Fruit fly (Drosophila melanogaster) whole organism, embryonic: Measurements from ENCODE around the gene Vm26Ab.

Source experiments
- B-H2 ChIP-seq: fragments of 200-800 bp; sonication (Bioruptor generic); optimal IDR thresholded peaks from 2 replicates; lab custom pipeline; 2018; ENCODE audit warnings: missing biosample characterization, mild to moderate bottlenecking, missing genetic modification characterization
- CG10267 ChIP-seq: fragments of 200-800 bp; sonication (Bioruptor generic); optimal IDR thresholded peaks from 2 replicates; lab custom pipeline; 2018; ENCODE audit warnings: missing biosample characterization, mild to moderate bottlenecking, missing genetic modification characterization, moderate library complexity
- CG10274 ChIP-seq: fragments of 200-800 bp; sonication (Bioruptor generic); optimal IDR thresholded peaks from 3 replicates; lab custom pipeline; 2017; ENCODE audit warnings: missing biosample characterization, mild to moderate bottlenecking, missing genetic modification characterization
- CG11247 ChIP-seq: fragments of 200-800 bp; sonication (Bioruptor generic); IDR thresholded peaks from 2 replicates; pipeline ENCODE4 v1.3.6; 2022; ENCODE audit warnings: missing biosample characterization, missing genetic modification characterization
- CG11695 ChIP-seq: fragments of 200-800 bp; sonication (Bioruptor generic); IDR thresholded peaks from 3 replicates; pipeline ENCODE4 v1.3.6; 2022; ENCODE audit warnings: missing biosample characterization, missing genetic modification characterization
- CG12104 ChIP-seq: fragments of 200-800 bp; sonication (Bioruptor generic); optimal IDR thresholded peaks from 3 replicates; lab custom pipeline; 2016; ENCODE audit warnings: missing biosample characterization, missing genetic modification characterization
- CG12769 ChIP-seq: fragments of 200-800 bp; sonication (Bioruptor generic); optimal IDR thresholded peaks from 2 replicates; lab custom pipeline; 2019; ENCODE audit warnings: missing biosample characterization, mild to moderate bottlenecking, missing genetic modification characterization, moderate library complexity
- CG13287 ChIP-seq: fragments of 200-800 bp; sonication (Bioruptor generic); IDR thresholded peaks from 2 replicates; pipeline ENCODE4 v1.3.6; 2022; ENCODE audit warnings: missing biosample characterization, missing genetic modification characterization; ENCODE audit not compliant: partially characterized antibody
- CG14710 ChIP-seq: fragments of 200-800 bp; sonication (Bioruptor generic); optimal IDR thresholded peaks from 3 replicates; lab custom pipeline; 2019; ENCODE audit warnings: missing biosample characterization, mild to moderate bottlenecking, missing genetic modification characterization, moderate library complexity
- CG14860 ChIP-seq: fragments of 200-800 bp; sonication (Bioruptor generic); IDR thresholded peaks from 3 replicates; pipeline ENCODE4 v1.3.6; 2022; ENCODE audit warnings: missing biosample characterization, missing genetic modification characterization; ENCODE audit not compliant: partially characterized antibody
- CG15011 ChIP-seq: fragments of 200-800 bp; sonication (Bioruptor generic); optimal IDR thresholded peaks from 3 replicates; lab custom pipeline; 2018; ENCODE audit warnings: missing biosample characterization, mild to moderate bottlenecking, missing genetic modification characterization
- CG1529 ChIP-seq: fragments of 200-800 bp; sonication (Bioruptor generic); optimal IDR thresholded peaks from 3 replicates; lab custom pipeline; 2018; ENCODE audit warnings: missing biosample characterization, missing genetic modification characterization
- CG17186 ChIP-seq: fragments of 200-800 bp; sonication (Bioruptor generic); optimal IDR thresholded peaks from 3 replicates; lab custom pipeline; 2017; ENCODE audit warnings: missing biosample characterization, missing genetic modification reagents, missing genetic modification characterization
- CG31365 ChIP-seq: fragments of 200-800 bp; sonication (Bioruptor generic); optimal IDR thresholded peaks from 2 replicates; lab custom pipeline; 2018; ENCODE audit warnings: missing biosample characterization, mild to moderate bottlenecking, missing genetic modification characterization
- CG32767 ChIP-seq: fragments of 200-800 bp; sonication (Bioruptor generic); IDR thresholded peaks from 2 replicates; pipeline ENCODE4 v1.3.6; 2022; ENCODE audit warnings: missing biosample characterization, missing genetic modification characterization
- CG34376 ChIP-seq: fragments of 200-800 bp; sonication (Bioruptor generic); optimal IDR thresholded peaks from 2 replicates; lab custom pipeline; 2018; ENCODE audit warnings: missing biosample characterization, mild to moderate bottlenecking, missing genetic modification characterization
- CG5245 ChIP-seq: fragments of 200-800 bp; sonication (Bioruptor generic); optimal IDR thresholded peaks from 3 replicates; lab custom pipeline; 2016; ENCODE audit warnings: missing biosample characterization, missing genetic modification characterization
- CG6175 ChIP-seq: fragments of 200-800 bp; sonication (Bioruptor generic); IDR thresholded peaks from 3 replicates; pipeline ENCODE4 v1.3.6; 2022; ENCODE audit warnings: missing biosample characterization, missing genetic modification characterization
- CG6272 ChIP-seq: fragments of 200-800 bp; sonication (Bioruptor generic); IDR thresholded peaks from 2 replicates; pipeline ENCODE4 v1.3.6; 2022; ENCODE audit warnings: missing biosample characterization, missing genetic modification characterization
- CG6654 ChIP-seq: fragments of 200-800 bp; sonication (Bioruptor generic); optimal IDR thresholded peaks from 2 replicates; lab custom pipeline; 2017; ENCODE audit warnings: missing biosample characterization, mild to moderate bottlenecking, missing genetic modification characterization
- Dbx ChIP-seq: fragments of 200-800 bp; sonication (Bioruptor generic); IDR thresholded peaks from 3 replicates; pipeline ENCODE4 v1.3.6; 2022; ENCODE audit warnings: missing biosample characterization, missing genetic modification characterization
- Dref ChIP-seq: fragments of 200-800 bp; sonication (Bioruptor generic); IDR thresholded peaks from 2 replicates; pipeline ENCODE4 v1.3.6; 2022; ENCODE audit warnings: missing biosample characterization, missing genetic modification characterization
- E2f1 ChIP-seq: fragments of 200-800 bp; sonication (Bioruptor generic); IDR thresholded peaks from 2 replicates; pipeline ENCODE4 v1.3.6; 2022; ENCODE audit warnings: missing biosample characterization, missing genetic modification characterization
- Gug ChIP-seq: fragments of 200-800 bp; sonication (Bioruptor generic); IDR thresholded peaks from 4 replicates; pipeline ENCODE4 v1.3.6; 2022; ENCODE audit warnings: missing biosample characterization, missing genetic modification characterization
- HLH3B ChIP-seq: fragments of 200-800 bp; sonication (Bioruptor generic); IDR thresholded peaks from 2 replicates; pipeline ENCODE4 v1.3.6; 2022; ENCODE audit warnings: missing biosample characterization, missing genetic modification characterization
- Hmx ChIP-seq: fragments of 200-800 bp; sonication (Bioruptor generic); optimal IDR thresholded peaks from 2 replicates; lab custom pipeline; 2016; ENCODE audit warnings: missing biosample characterization, missing genetic modification characterization
- Lim3 ChIP-seq: fragments of 200-800 bp; sonication (Bioruptor generic); IDR thresholded peaks from 2 replicates; pipeline ENCODE4 v1.3.6; 2022; ENCODE audit warnings: missing biosample characterization, missing genetic modification characterization
- Med ChIP-seq: fragments of 200-800 bp; sonication (Bioruptor generic); peaks from one replicate; lab custom pipeline; 2016; ENCODE audit warnings: missing biosample characterization, missing genetic modification characterization, mild to moderate bottlenecking, inconsistent platforms, moderate library complexity
- Side ChIP-seq: fragments of 200-800 bp; sonication (Bioruptor generic); optimal IDR thresholded peaks from 2 replicates; lab custom pipeline; 2016; ENCODE audit warnings: missing biosample characterization, missing genetic modification characterization
- Sox102F ChIP-seq: fragments of 200-800 bp; sonication (Bioruptor generic); optimal IDR thresholded peaks from 2 replicates; lab custom pipeline; 2018; ENCODE audit warnings: missing biosample characterization, mild to moderate bottlenecking, missing genetic modification characterization, moderate library complexity
- Tbp ChIP-seq: fragments of >200 bp; optimal IDR thresholded peaks from 2 replicates; lab custom pipeline; 2018; ENCODE audit warnings: missing biosample characterization, missing genetic modification characterization
- Usf ChIP-seq: fragments of 200-800 bp; sonication (Bioruptor generic); optimal IDR thresholded peaks from 2 replicates; lab custom pipeline; 2017; ENCODE audit warnings: missing genotype, missing biosample characterization, missing genetic modification characterization
- caup ChIP-seq: fragments of 200-800 bp; sonication (Bioruptor generic); optimal IDR thresholded peaks from 3 replicates; lab custom pipeline; 2017; ENCODE audit warnings: missing biosample characterization, mild to moderate bottlenecking, missing genetic modification characterization, moderate library complexity; ENCODE audit not compliant: severe bottlenecking
- crc ChIP-seq: fragments of 200-800 bp; sonication (Bioruptor generic); optimal IDR thresholded peaks from 2 replicates; lab custom pipeline; 2016; ENCODE audit warnings: missing biosample characterization, missing genetic modification characterization
- da ChIP-seq: fragments of 200-800 bp; sonication (Bioruptor generic); optimal IDR thresholded peaks from 2 replicates; lab custom pipeline; 2016; ENCODE audit warnings: missing biosample characterization, missing genetic modification characterization
- eve ChIP-seq, 2 experiments: fragments of >200 bp; optimal IDR thresholded peaks; 2 replicates each; lab custom pipeline; 2017; ENCODE audit warnings: missing biosample characterization in 2 of 2, missing genetic modification characterization in 2 of 2
- jigr1 ChIP-seq: fragments of 200-800 bp; sonication (Bioruptor generic); IDR thresholded peaks from 3 replicates; pipeline ENCODE4 v1.3.6; 2022; ENCODE audit warnings: missing biosample characterization, missing genetic modification characterization
- jumu ChIP-seq: fragments of 200-800 bp; sonication (Bioruptor generic); optimal IDR thresholded peaks from 3 replicates; lab custom pipeline; 2016; ENCODE audit warnings: missing biosample characterization, missing genetic modification characterization
- knrl ChIP-seq: fragments of 200-800 bp; sonication (Bioruptor generic); IDR thresholded peaks from 3 replicates; pipeline ENCODE4 v1.3.6; 2022; ENCODE audit warnings: missing biosample characterization, missing genetic modification characterization; ENCODE audit not compliant: partially characterized antibody
- lilli ChIP-seq: fragments of 200-800 bp; sonication (Bioruptor generic); optimal IDR thresholded peaks from 3 replicates; lab custom pipeline; 2016; ENCODE audit warnings: missing biosample characterization, missing genetic modification characterization
- lola ChIP-seq, 3 experiments: fragments of >200 bp in 2 of 3; fragments of 200-800 bp in 1 of 3; sonication (Bioruptor generic) in 1 of 3; optimal IDR thresholded peaks; 2 replicates each; lab custom pipeline; 2017 to 2019; ENCODE audit warnings: missing biosample characterization in 3 of 3, missing genetic modification characterization in 3 of 3, mild to moderate bottlenecking in 1 of 3, moderate library complexity in 1 of 3
- otp ChIP-seq: fragments of 200-800 bp; sonication (Bioruptor generic); IDR thresholded peaks from 3 replicates; pipeline ENCODE4, ENCODE4 v1.3.6; 2022; ENCODE audit warnings: missing biosample characterization, missing genetic modification characterization
- rib ChIP-seq: fragments of 200-800 bp; sonication (Bioruptor generic); IDR thresholded peaks from 2 replicates; pipeline ENCODE4 v1.3.6; 2022; ENCODE audit warnings: missing biosample characterization, missing genetic modification characterization
- salm ChIP-seq: fragments of 200-800 bp; sonication (Bioruptor generic); optimal IDR thresholded peaks from 2 replicates; lab custom pipeline; 2018; ENCODE audit warnings: missing biosample characterization, mild to moderate bottlenecking, missing genetic modification characterization
- sens-2 ChIP-seq: fragments of 200-800 bp; sonication (Bioruptor generic); IDR thresholded peaks from 2 replicates; pipeline ENCODE4 v1.3.6; 2022; ENCODE audit warnings: missing biosample characterization, missing genetic modification characterization
- so ChIP-seq: fragments of 200-800 bp; sonication (Bioruptor generic); IDR thresholded peaks from 3 replicates; pipeline ENCODE4 v1.3.6; 2022; ENCODE audit warnings: missing biosample characterization, missing genetic modification characterization
- sug ChIP-seq: fragments of 200-800 bp; optimal IDR thresholded peaks from 2 replicates; lab custom pipeline; 2019; ENCODE audit warnings: missing biosample characterization, mild to moderate bottlenecking, missing genetic modification characterization, moderate library complexity
- ttk ChIP-seq: fragments of 200-800 bp; sonication (Bioruptor generic); IDR thresholded peaks from 2 replicates; pipeline ENCODE4 v2.1.2; 2022; ENCODE audit warnings: missing biosample characterization, missing genetic modification characterization
- unpg ChIP-seq: fragments of 200-800 bp; sonication (Bioruptor generic); optimal IDR thresholded peaks from 3 replicates; lab custom pipeline; 2018; ENCODE audit warnings: missing biosample characterization, mild to moderate bottlenecking, missing genetic modification characterization, moderate library complexity
- vfl ChIP-seq: fragments of 200-800 bp; sonication (Bioruptor generic); optimal IDR thresholded peaks from 2 replicates; lab custom pipeline; 2016; ENCODE audit warnings: missing biosample characterization, missing genetic modification characterization

Vm26Ab gene

dm6 chr2L:5997609-5998229 lies 40.9 kb downstream of the Vm26Ab start (continued):
- no peak for TF ChIP-seq Hmx (GFP tag; lab: Kevin White, UChicago)
- no peak for TF ChIP-seq Usf (GFP tag; lab: Kevin White, UChicago)
- 0 out of 3 replicates have a peak, but pooled peaks have one; percentile 48 for TF ChIP-seq CG11695 (GFP tag; lab: Robert Waterston, UW)
- peak; percentile 52 for TF ChIP-seq CG32767
- no peak for TF ChIP-seq CG13287
- TF ChIP-seq CG31365: peak; percentile 74
- TF ChIP-seq Dbx (GFP tag; lab: Robert Waterston, UW): peak; percentile 32; the same call in 1 of the 3 replicates
- no peak for TF ChIP-seq crc (GFP tag; lab: Kevin White, UChicago)
- no peak for TF ChIP-seq ttk (GFP tag; lab: Robert Waterston, UW)
- no peak for TF ChIP-seq lilli (GFP tag; lab: Kevin White, UChicago)
- peak; percentile 39 for TF ChIP-seq CG10267 (tag; lab: Kevin White, UChicago)
- no peak for TF ChIP-seq CG6654
- TF ChIP-seq CG5245 (GFP tag; lab: Kevin White, UChicago): no peak
- peak; percentile 40 for TF ChIP-seq CG1529 (GFP tag; lab: Kevin White, UChicago)
- TF ChIP-seq CG34376: peak; percentile 82
- TF ChIP-seq sens-2 (GFP tag; lab: Robert Waterston, UW): no peak
- no peak for TF ChIP-seq jigr1 (GFP tag; lab: Robert Waterston, UW)
- no peak for TF ChIP-seq knrl (GFP tag; lab: Robert Waterston, UW)
- TF ChIP-seq Sox102F (GFP tag; lab: Kevin White, UChicago): no peak
- no peak for TF ChIP-seq B-H2 (GFP tag; lab: Kevin White, UChicago)
- peak; percentile 87 for TF ChIP-seq caup (GFP tag; lab: Kevin White, UChicago)
- peak; percentile 51 for TF ChIP-seq unpg (GFP tag; lab: Kevin White, UChicago)
- TF ChIP-seq HLH3B: no peak; the same call in 1 of the 2 replicates
- TF ChIP-seq CG11247 (GFP tag; lab: Robert Waterston, UW): no peak
- TF ChIP-seq da (GFP tag; lab: Kevin White, UChicago): no peak
- TF ChIP-seq Lim3 (GFP tag; lab: Robert Waterston, UW): no peak
- TF ChIP-seq CG14860 (GFP tag; lab: Robert Waterston, UW): no peak
- peak; percentile 48 for TF ChIP-seq Side
- no peak for TF ChIP-seq CG12769 (tag; lab: Kevin White, UChicago)
- no peak for TF ChIP-seq Tbp (GFP tag; lab: Kevin White, UChicago)
- TF ChIP-seq CG6175 (GFP tag; lab: Robert Waterston, UW): 0 out of 3 replicates have a peak, but pooled peaks have one; percentile 37
- TF ChIP-seq CG17186: no peak
- TF ChIP-seq salm (tag; lab: Kevin White, UChicago): no peak
- TF ChIP-seq lola (GFP tag; optimal IDR thresholded peaks at IDR 0.05; lab: Kevin White, UChicago): peak in 1 of 3 experiments; percentile 44
- TF ChIP-seq otp (GFP tag; lab: Robert Waterston, UW): peak; percentile 37; the same call in 1 of the 3 replicates
- TF ChIP-seq CG15011 (GFP tag; lab: Kevin White, UChicago): no peak
- no peak for TF ChIP-seq rib (GFP tag; lab: Robert Waterston, UW)
- TF ChIP-seq so (GFP tag; lab: Robert Waterston, UW): no peak
- no peak for TF ChIP-seq vfl
- TF ChIP-seq jumu: no peak
- TF ChIP-seq eve (GFP tag; optimal IDR thresholded peaks at IDR 0.05; lab: Kevin White, UChicago): no peak
- no peak for TF ChIP-seq CG10274 (GFP tag; lab: Kevin White, UChicago)
- no peak for TF ChIP-seq CG6272 (GFP tag; lab: Robert Waterston, UW)
- no peak for TF ChIP-seq sug
- TF ChIP-seq Med (GFP tag; lab: Kevin White, UChicago): peak; percentile 94
- TF ChIP-seq CG12104: no peak
- no peak for TF ChIP-seq Gug
- TF ChIP-seq E2f1 (GFP tag; lab: Robert Waterston, UW): no peak
- no peak for TF ChIP-seq Dref
- peak; percentile 51 for TF ChIP-seq CG14710 (tag; lab: Kevin White, UChicago)
